Worm (Caenorhabditis elegans): ENCODE data around the gene ttr-16.

Gene ttr-16

DNA sequence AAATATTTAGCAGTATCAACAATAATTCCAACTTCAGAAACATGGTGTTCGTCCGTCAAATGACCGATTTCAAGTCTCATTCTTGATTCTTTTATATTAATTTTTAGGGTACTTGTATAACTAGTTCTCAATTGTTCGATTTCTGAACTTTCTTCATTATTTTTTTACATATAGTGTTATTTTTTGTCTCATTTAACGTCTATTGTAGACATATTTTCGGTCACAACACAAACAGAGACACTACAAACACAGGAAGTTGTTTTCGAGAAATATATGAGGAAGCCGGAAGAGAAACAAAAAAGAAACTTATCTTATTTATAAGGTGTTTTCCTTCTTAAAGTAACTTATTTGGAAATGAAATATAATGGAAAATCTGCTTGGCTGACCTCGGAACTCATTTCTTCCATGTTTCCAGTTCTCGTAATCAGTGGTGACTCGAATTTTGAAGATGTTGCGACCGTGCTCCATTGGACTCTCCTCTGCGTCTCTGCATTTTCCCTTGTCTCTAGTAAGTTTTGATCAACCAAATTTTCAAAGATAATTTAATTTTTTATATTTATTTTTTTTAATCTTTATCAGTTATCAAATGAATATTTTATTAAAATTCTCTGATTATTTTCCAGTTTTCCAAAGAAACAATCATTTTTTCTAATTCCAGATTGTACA lies 10.2 kb downstream of the ttr-16 start, which contains the start of the genes F36H1.12 and lin-3:
Gene F36H1.12, minus strand, starts transcription at position 51 of the 666 bp plus-strand sequence.
Gene lin-3, plus strand, starts transcription at position 657 of the 666 bp plus-strand sequence.
- TF ChIP-seq pes-1 (GFP tag; IDR thresholded peaks at IDR 0.05): no peak
- TF ChIP-seq hmg-4 (GFP tag; optimal IDR thresholded peaks at IDR 0.05): no peak
- no peak for TF ChIP-seq sea-1 (GFP tag; conservative IDR thresholded peaks at IDR 0.05)
- no peak for TF ChIP-seq aly-1 (tag; optimal IDR thresholded peaks at IDR 0.05)
- TF ChIP-seq B0310.2 (tag; optimal IDR thresholded peaks at IDR 0.05): no peak
- TF ChIP-seq ama-1 (optimal IDR thresholded peaks at IDR 0.05): no peak
- TF ChIP-seq tbx-37 (GFP tag; conservative IDR thresholded peaks at IDR 0.05): no peak
- no peak for TF ChIP-seq ets-7 (tag; optimal IDR thresholded peaks at IDR 0.05)

DNA sequence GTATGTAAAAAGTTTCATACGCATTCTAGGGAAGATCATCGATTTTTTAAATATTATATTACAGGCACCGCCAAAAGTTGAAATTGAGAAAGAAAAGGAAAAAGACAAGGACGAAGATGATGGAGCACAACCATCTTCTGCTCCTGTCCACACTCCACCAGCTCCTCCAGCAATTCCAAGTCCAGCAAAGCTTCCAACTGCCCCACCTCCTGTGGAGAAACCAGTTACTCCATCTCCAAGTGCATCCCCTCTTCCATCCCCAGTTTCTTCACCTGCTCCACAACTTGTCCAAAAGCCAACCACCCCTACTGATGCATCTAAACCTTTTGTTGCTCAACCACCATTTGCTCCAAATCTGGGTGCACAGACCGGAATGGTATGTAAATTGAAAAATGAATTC lies 12.0 kb downstream of the ttr-16 start:
- TF ChIP-seq pes-1 (GFP tag; IDR thresholded peaks at IDR 0.05) (no peak), ceh-36 (tag; optimal IDR thresholded peaks at IDR 0.05) (no peak), sea-1 (GFP tag; conservative IDR thresholded peaks at IDR 0.05) (no peak), flt-1 (GFP tag; IDR thresholded peaks at IDR 0.05) (no peak), ceh-13 (GFP tag; optimal IDR thresholded peaks at IDR 0.05) (no peak)

DNA sequence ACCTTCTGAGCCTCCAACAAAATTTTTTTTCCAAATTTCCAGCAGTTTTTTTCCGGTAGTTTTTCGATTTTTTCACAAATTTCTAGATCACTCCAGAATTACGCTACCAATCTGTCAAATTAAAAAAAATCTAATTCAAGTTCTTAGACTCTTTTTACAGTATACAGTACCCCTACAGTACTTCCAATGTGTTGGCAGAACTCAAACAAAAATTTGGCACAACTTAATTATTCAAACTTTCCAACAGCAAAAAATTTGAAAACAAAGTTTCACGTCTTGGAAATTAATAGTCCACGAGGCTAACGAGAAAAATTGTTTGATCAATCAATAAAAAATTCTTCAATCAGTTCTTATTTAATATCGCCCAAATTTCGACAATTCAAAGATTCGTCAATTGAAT lies 14.1 kb downstream of the ttr-16 start, which contains the start of gene F36H1.3:
Gene F36H1.3, plus strand, starts transcription at position 323 of the 400 bp plus-strand sequence.
- TF ChIP-seq pes-1 (GFP tag; IDR thresholded peaks at IDR 0.05) (no peak), tra-4 (tag; optimal IDR thresholded peaks at IDR 0.05) (no peak), ceh-13 (GFP tag; optimal IDR thresholded peaks at IDR 0.05) (no peak), hmg-4 (GFP tag; optimal IDR thresholded peaks at IDR 0.05) (no peak), hnd-1 (tag; optimal IDR thresholded peaks at IDR 0.05) (no peak)

DNA sequence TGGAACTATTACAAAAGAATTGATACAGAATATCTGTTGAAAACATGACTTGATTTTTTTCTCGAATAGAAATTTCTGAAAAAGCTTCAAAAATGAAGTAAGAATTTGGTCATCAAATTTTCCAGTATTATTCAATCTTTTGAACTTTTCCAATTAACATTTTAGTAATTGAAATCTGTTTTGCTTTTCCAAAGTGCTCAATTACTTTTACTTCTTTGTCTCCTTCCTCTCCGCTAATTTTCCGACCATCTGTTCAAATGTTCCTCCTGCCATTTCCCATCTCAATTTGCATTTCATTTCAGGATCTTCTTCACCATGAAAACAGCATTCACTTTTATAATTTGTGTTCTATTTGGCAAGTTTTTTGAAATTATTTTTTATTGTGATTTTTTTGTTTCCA lies 15.1 kb downstream of the ttr-16 start, which contains the start of gene F36H1.11:
Gene F36H1.11, plus strand, starts transcription at position 301 of the 400 bp plus-strand sequence.
- no peak for TF ChIP-seq hnd-1 (tag; optimal IDR thresholded peaks at IDR 0.05)
- TF ChIP-seq hmbx-1 (tag; optimal IDR thresholded peaks at IDR 0.05): no peak
- no peak for TF ChIP-seq F13C5.2 (tag; optimal IDR thresholded peaks at IDR 0.05)
- TF ChIP-seq flt-1 (GFP tag; IDR thresholded peaks at IDR 0.05): no peak
- TF ChIP-seq tra-4 (tag; optimal IDR thresholded peaks at IDR 0.05): no peak
- TF ChIP-seq hmg-4 (GFP tag; optimal IDR thresholded peaks at IDR 0.05): no peak
- TF ChIP-seq tbx-11 (GFP tag; IDR thresholded peaks at IDR 0.05): no peak
- TF ChIP-seq scrt-1 (GFP tag; IDR thresholded peaks at IDR 0.05): no peak
- TF ChIP-seq sea-1 (GFP tag; conservative IDR thresholded peaks at IDR 0.05): no peak
- no peak for TF ChIP-seq B0310.2 (tag; optimal IDR thresholded peaks at IDR 0.05)
- TF ChIP-seq ceh-13 (GFP tag; optimal IDR thresholded peaks at IDR 0.05): no peak
- TF ChIP-seq pes-1 (GFP tag; IDR thresholded peaks at IDR 0.05): no peak
- TF ChIP-seq ama-1 (optimal IDR thresholded peaks at IDR 0.05): no peak
- no peak for TF ChIP-seq aly-1 (tag; optimal IDR thresholded peaks at IDR 0.05)
- no peak for TF ChIP-seq ceh-36 (tag; optimal IDR thresholded peaks at IDR 0.05)

DNA sequence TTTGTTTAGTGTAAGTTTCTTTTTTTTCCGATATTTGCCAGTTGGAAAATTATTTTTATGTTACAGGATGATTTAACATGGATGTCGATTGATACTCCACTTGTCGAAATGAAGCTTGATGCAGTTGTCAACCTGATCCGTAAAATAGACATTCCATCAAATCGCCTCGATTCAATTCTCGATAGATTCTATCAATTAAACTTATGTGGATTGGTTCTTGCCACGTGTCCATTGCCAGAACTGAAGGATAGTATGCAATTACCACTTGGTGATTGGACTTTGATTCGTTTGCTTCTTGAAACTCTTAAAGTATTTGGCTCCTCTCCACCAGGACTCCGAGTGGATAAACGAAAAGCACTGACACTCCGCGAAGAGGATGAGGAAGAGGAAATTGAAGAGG lies 19.6 kb downstream of the ttr-16 start:
- no peak for TF ChIP-seq ets-7 (tag; optimal IDR thresholded peaks at IDR 0.05)
- no peak for TF ChIP-seq tbx-37 (GFP tag; conservative IDR thresholded peaks at IDR 0.05)

DNA sequence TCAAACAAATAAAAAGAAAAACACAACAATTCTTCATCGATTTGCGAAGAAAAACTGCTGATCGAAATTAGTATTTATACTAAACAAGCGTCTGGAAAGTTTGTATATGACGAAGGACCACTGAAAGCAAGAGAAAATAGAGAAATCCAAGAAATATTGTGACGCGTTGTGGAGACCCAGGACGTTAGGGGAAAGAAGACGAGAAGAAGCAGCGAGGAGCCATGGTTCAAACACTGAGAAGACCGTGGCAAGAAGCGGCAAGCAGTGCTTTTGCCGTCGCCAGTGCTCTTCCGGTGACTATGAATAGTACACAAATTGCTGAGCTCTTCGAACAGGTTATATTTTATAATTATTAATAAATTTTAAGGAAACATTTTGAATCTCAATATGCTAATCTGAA lies 25.3 kb downstream of the ttr-16 start:
- TF ChIP-seq hmg-4 (GFP tag; optimal IDR thresholded peaks at IDR 0.05) (no peak), ets-7 (tag; optimal IDR thresholded peaks at IDR 0.05) (no peak), sea-1 (GFP tag; conservative IDR thresholded peaks at IDR 0.05) (no peak)

DNA sequence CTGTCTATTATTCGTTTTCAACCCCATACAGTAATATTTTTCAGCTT lies 25.5 kb downstream of the ttr-16 start, which contains the start of gene kdin-1:
Gene kdin-1, plus strand, starts transcription at position 38 of the 47 bp plus-strand sequence.
- TF ChIP-seq hmbx-1 (tag; optimal IDR thresholded peaks at IDR 0.05) (no peak), B0310.2 (tag; optimal IDR thresholded peaks at IDR 0.05) (no peak), tra-4 (tag; optimal IDR thresholded peaks at IDR 0.05) (no peak), hmg-4 (GFP tag; optimal IDR thresholded peaks at IDR 0.05) (no peak), ceh-36 (tag; optimal IDR thresholded peaks at IDR 0.05) (no peak), hnd-1 (tag; optimal IDR thresholded peaks at IDR 0.05) (no peak), F13C5.2 (tag; optimal IDR thresholded peaks at IDR 0.05) (no peak), tbx-11 (GFP tag; IDR thresholded peaks at IDR 0.05) (no peak)

DNA sequence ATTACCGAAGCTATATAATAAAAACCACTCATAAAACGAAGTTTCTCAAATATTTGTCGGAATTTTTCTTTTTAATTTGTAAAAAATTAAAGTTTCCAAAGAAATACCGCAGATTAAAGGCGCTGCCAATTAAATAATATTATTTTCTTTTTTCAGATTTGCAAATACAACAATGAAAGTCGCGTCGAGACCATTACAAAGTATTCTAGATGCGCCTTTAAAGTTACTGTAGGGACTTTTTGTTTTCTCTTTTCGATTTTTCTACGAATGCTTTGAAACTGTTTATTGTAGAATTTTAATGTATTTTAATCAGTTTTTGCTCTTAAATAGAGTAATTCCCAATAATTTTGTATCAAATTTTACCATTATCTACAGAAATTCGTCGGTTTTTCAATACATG lies 25.7 kb downstream of the ttr-16 start:
- TF ChIP-seq hnd-1 (tag; optimal IDR thresholded peaks at IDR 0.05) (no peak), scrt-1 (GFP tag; IDR thresholded peaks at IDR 0.05) (no peak), flt-1 (GFP tag; IDR thresholded peaks at IDR 0.05) (no peak), hmg-4 (GFP tag; optimal IDR thresholded peaks at IDR 0.05) (no peak), B0310.2 (tag; optimal IDR thresholded peaks at IDR 0.05) (no peak), ceh-13 (GFP tag; optimal IDR thresholded peaks at IDR 0.05) (no peak), F13C5.2 (tag; optimal IDR thresholded peaks at IDR 0.05) (no peak), ets-7 (tag; optimal IDR thresholded peaks at IDR 0.05) (no peak), ceh-36 (tag; optimal IDR thresholded peaks at IDR 0.05) (no peak), tbx-11 (GFP tag; IDR thresholded peaks at IDR 0.05) (no peak), pes-1 (GFP tag; IDR thresholded peaks at IDR 0.05) (no peak), aly-1 (tag; optimal IDR thresholded peaks at IDR 0.05) (no peak), ama-1 (optimal IDR thresholded peaks at IDR 0.05) (no peak), tra-4 (tag; optimal IDR thresholded peaks at IDR 0.05) (no peak), tbx-37 (GFP tag; conservative IDR thresholded peaks at IDR 0.05) (no peak), sea-1 (GFP tag; conservative IDR thresholded peaks at IDR 0.05) (no peak), hmbx-1 (tag; optimal IDR thresholded peaks at IDR 0.05) (no peak)

DNA sequence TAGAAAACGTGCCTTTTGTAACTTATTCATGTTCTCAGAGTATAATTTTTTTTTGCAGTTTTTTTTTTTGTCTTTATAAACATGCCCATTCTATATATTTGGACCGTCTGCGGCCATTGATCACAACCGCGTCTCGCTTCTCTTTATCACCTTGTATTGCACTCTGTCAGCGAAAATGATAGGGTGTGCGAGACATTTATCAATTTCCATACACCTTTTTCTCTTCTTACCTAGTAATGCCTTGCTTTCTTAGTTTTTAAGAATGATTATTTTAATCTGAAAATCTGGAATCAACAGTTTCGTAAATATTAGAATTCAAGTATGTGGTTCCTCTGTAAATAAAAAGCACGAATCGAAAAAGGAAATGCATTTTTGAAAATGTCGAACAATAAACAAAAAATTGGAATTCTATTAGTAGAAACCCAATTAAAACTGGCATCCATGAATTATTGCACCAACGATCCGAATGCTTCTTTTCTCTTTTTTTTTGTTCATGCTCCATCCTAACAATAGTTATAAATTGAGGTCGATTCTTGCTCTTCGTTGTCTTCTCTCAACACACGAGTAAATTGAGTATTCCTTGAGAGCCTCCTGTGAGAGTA lies 26.7 kb downstream of the ttr-16 start:
- TF ChIP-seq ama-1 (optimal IDR thresholded peaks at IDR 0.05) (no peak), tbx-11 (GFP tag; IDR thresholded peaks at IDR 0.05) (no peak), flt-1 (GFP tag; IDR thresholded peaks at IDR 0.05) (no peak), F13C5.2 (tag; optimal IDR thresholded peaks at IDR 0.05) (no peak), ceh-36 (tag; optimal IDR thresholded peaks at IDR 0.05) (no peak), scrt-1 (GFP tag; IDR thresholded peaks at IDR 0.05) (no peak), hmg-4 (GFP tag; optimal IDR thresholded peaks at IDR 0.05) (no peak)
